Fruit fly (Drosophila melanogaster) whole organism, embryonic: Measurements from ENCODE around the gene CG9107.

Experiments used
- CG10462 ChIP-seq: fragments of 200-800 bp; sonication (Bioruptor generic); optimal IDR thresholded peaks from 2 replicates; lab custom pipeline; 2016; ENCODE audit warnings: missing biosample characterization, missing genetic modification characterization
- CG11247 ChIP-seq: fragments of 200-800 bp; sonication (Bioruptor generic); IDR thresholded peaks from 2 replicates; pipeline ENCODE4 v1.3.6; 2022; ENCODE audit warnings: missing biosample characterization, missing genetic modification characterization
- CG13123 ChIP-seq: fragments of 200-800 bp; sonication (Bioruptor generic); optimal IDR thresholded peaks from 2 replicates; lab custom pipeline; 2016; ENCODE audit warnings: missing biosample characterization, missing genetic modification characterization
- CG15073 ChIP-seq: fragments of 200-800 bp; sonication (Bioruptor generic); optimal IDR thresholded peaks from 2 replicates; lab custom pipeline; 2016; ENCODE audit warnings: missing biosample characterization, missing genetic modification characterization
- CG31224 ChIP-seq: fragments of 200-800 bp; sonication (Bioruptor generic); IDR thresholded peaks from 2 replicates; pipeline ENCODE4 v1.3.6; 2022; ENCODE audit warnings: missing biosample characterization, missing genetic modification characterization
- CG4424 ChIP-seq: fragments of 200-800 bp; sonication (Bioruptor generic); optimal IDR thresholded peaks from 3 replicates; lab custom pipeline; 2016; ENCODE audit warnings: missing biosample characterization, missing genetic modification characterization
- CG5953 ChIP-seq: fragments of 200-800 bp; sonication (Bioruptor generic); IDR thresholded peaks from 2 replicates; pipeline ENCODE4 v1.3.6; 2022; ENCODE audit warnings: missing biosample characterization, missing genetic modification characterization
- CG6254 ChIP-seq: fragments of 200-800 bp; sonication (Bioruptor generic); optimal IDR thresholded peaks from 3 replicates; lab custom pipeline; 2017; ENCODE audit warnings: mild to moderate bottlenecking, missing biosample characterization, missing genetic modification reagents, missing genetic modification characterization
- CG6689 ChIP-seq: fragments of 200-800 bp; sonication (Bioruptor generic); IDR thresholded peaks from 2 replicates; pipeline ENCODE4 v1.3.6; 2022; ENCODE audit warnings: missing biosample characterization, missing genetic modification characterization
- CG9876 ChIP-seq: fragments of 200-800 bp; sonication (Bioruptor generic); optimal IDR thresholded peaks from 2 replicates; lab custom pipeline; 2016; ENCODE audit warnings: missing biosample characterization, missing genetic modification characterization
- CTCF ChIP-seq: fragments of 200-800 bp; sonication (Bioruptor generic); optimal IDR thresholded peaks from 2 replicates; lab custom pipeline; 2017; ENCODE audit warnings: missing biosample characterization, mild to moderate bottlenecking, missing genetic modification characterization, moderate library complexity
- Dbx ChIP-seq: fragments of 200-800 bp; sonication (Bioruptor generic); IDR thresholded peaks from 3 replicates; pipeline ENCODE4 v1.3.6; 2022; ENCODE audit warnings: missing biosample characterization, missing genetic modification characterization
- Deaf1 ChIP-seq: fragments of 200-800 bp; optimal IDR thresholded peaks from 3 replicates; lab custom pipeline; 2019; ENCODE audit warnings: missing biosample characterization, mild to moderate bottlenecking, missing genetic modification characterization, moderate library complexity
- E2f1 ChIP-seq: fragments of 200-800 bp; sonication (Bioruptor generic); IDR thresholded peaks from 2 replicates; pipeline ENCODE4 v1.3.6; 2022; ENCODE audit warnings: missing biosample characterization, missing genetic modification characterization
- Ets97D ChIP-seq: fragments of 200-800 bp; sonication (Bioruptor generic); optimal IDR thresholded peaks from 3 replicates; lab custom pipeline; 2016; ENCODE audit warnings: missing biosample characterization, missing genetic modification characterization
- Fer2 ChIP-seq: fragments of 200-800 bp; sonication (Bioruptor generic); optimal IDR thresholded peaks from 2 replicates; lab custom pipeline; 2018; ENCODE audit warnings: missing biosample characterization, mild to moderate bottlenecking, missing genetic modification characterization, moderate library complexity
- Fer3 ChIP-seq: fragments of 200-800 bp; sonication (Bioruptor generic); optimal IDR thresholded peaks from 2 replicates; lab custom pipeline; 2018; ENCODE audit warnings: missing biosample characterization, mild to moderate bottlenecking, missing genetic modification characterization, moderate library complexity
- H2.0 ChIP-seq: fragments of 200-800 bp; sonication (Bioruptor generic); IDR thresholded peaks from 2 replicates; pipeline ENCODE4 v1.3.6; 2022; ENCODE audit warnings: missing biosample characterization, missing genetic modification characterization
- Kr ChIP-seq: fragments of 200-800 bp; sonication (Bioruptor generic); optimal IDR thresholded peaks from 2 replicates; lab custom pipeline; 2017; ENCODE audit warnings: missing biosample characterization, mild to moderate bottlenecking, missing genetic modification characterization
- NFAT ChIP-seq: fragments of 200-800 bp; sonication (Bioruptor generic); IDR thresholded peaks from 2 replicates; pipeline ENCODE4 v1.3.6; 2022; ENCODE audit warnings: missing biosample characterization, missing genetic modification characterization
- Opbp ChIP-seq: fragments of 200-800 bp; sonication (Bioruptor generic); IDR thresholded peaks from 3 replicates; pipeline ENCODE4 v1.3.6; 2022; ENCODE audit warnings: missing biosample characterization, missing genetic modification characterization; ENCODE audit not compliant: partially characterized antibody
- Ptx1 ChIP-seq: fragments of 200-800 bp; sonication (Bioruptor generic); IDR thresholded peaks from 2 replicates; pipeline ENCODE4 v1.3.6; 2022; ENCODE audit warnings: missing biosample characterization, missing genetic modification characterization
- Ravus ChIP-seq: fragments of 200-800 bp; sonication (Bioruptor generic); IDR thresholded peaks from 2 replicates; pipeline ENCODE4 v1.3.6; 2022; ENCODE audit warnings: missing biosample characterization, missing genetic modification characterization
- Sox102F ChIP-seq: fragments of 200-800 bp; sonication (Bioruptor generic); optimal IDR thresholded peaks from 2 replicates; lab custom pipeline; 2018; ENCODE audit warnings: missing biosample characterization, mild to moderate bottlenecking, missing genetic modification characterization, moderate library complexity
- Ssrp ChIP-seq: fragments of 200-800 bp; sonication (Bioruptor generic); optimal IDR thresholded peaks from 2 replicates; lab custom pipeline; 2018; ENCODE audit warnings: missing biosample characterization, mild to moderate bottlenecking, missing genetic modification characterization, moderate library complexity
- Taf1 ChIP-seq: fragments of 200-800 bp; sonication (Bioruptor generic); IDR thresholded peaks from 2 replicates; pipeline ENCODE4 v1.3.6; 2022; ENCODE audit warnings: missing biosample characterization, missing genetic modification characterization
- Xbp1 ChIP-seq: fragments of 200-800 bp; sonication (Bioruptor generic); optimal IDR thresholded peaks from 3 replicates; lab custom pipeline; 2016; ENCODE audit warnings: missing biosample characterization, mild to moderate bottlenecking, missing genetic modification characterization
- ab ChIP-seq: fragments of 200-800 bp; sonication (Bioruptor generic); optimal IDR thresholded peaks from 2 replicates; lab custom pipeline; 2016; ENCODE audit warnings: missing biosample characterization, missing genetic modification characterization
- ara ChIP-seq: fragments of 200-800 bp; sonication (Bioruptor generic); IDR thresholded peaks from 2 replicates; pipeline ENCODE4 v1.3.6; 2022; ENCODE audit warnings: missing biosample characterization, missing genetic modification characterization
- chif ChIP-seq, 2 experiments: fragments of 200-800 bp; sonication (Bioruptor generic); optimal IDR thresholded peaks; 3 replicates each; lab custom pipeline; 2016; ENCODE audit warnings: missing biosample characterization in 2 of 2, missing genetic modification characterization in 2 of 2
- chm ChIP-seq: fragments of 200-800 bp; sonication (Bioruptor generic); IDR thresholded peaks from 2 replicates; pipeline ENCODE4 v1.3.6; 2022; ENCODE audit warnings: missing biosample characterization, missing genetic modification characterization
- dm ChIP-seq: fragments of 200-800 bp; sonication (Bioruptor generic); optimal IDR thresholded peaks from 3 replicates; lab custom pipeline; 2016; ENCODE audit warnings: missing biosample characterization, missing genetic modification characterization
- dmrt99B ChIP-seq: fragments of 200-800 bp; sonication (Bioruptor generic); optimal IDR thresholded peaks from 2 replicates; lab custom pipeline; 2018; ENCODE audit warnings: missing biosample characterization, mild to moderate bottlenecking, missing genetic modification characterization, moderate library complexity
- gcm2 ChIP-seq: fragments of 200-800 bp; sonication (Bioruptor generic); optimal IDR thresholded peaks from 2 replicates; lab custom pipeline; 2016; ENCODE audit warnings: missing biosample characterization, missing genetic modification characterization
- grn ChIP-seq: fragments of 200-800 bp; sonication (Bioruptor generic); optimal IDR thresholded peaks from 3 replicates; lab custom pipeline; 2017; ENCODE audit warnings: missing biosample characterization, missing genetic modification characterization
- ken ChIP-seq: fragments of 200-800 bp; sonication (Bioruptor generic); IDR thresholded peaks from 3 replicates; pipeline ENCODE4 v1.3.6; 2022; ENCODE audit warnings: missing biosample characterization, missing genetic modification characterization
- kni ChIP-seq: fragments of 200-800 bp; sonication (Bioruptor generic); optimal IDR thresholded peaks from 3 replicates; lab custom pipeline; 2017; ENCODE audit warnings: mild to moderate bottlenecking, missing biosample characterization, missing genetic modification reagents, missing genetic modification characterization
- lilli ChIP-seq: fragments of 200-800 bp; sonication (Bioruptor generic); optimal IDR thresholded peaks from 3 replicates; lab custom pipeline; 2016; ENCODE audit warnings: missing biosample characterization, missing genetic modification characterization
- mld ChIP-seq: fragments of 200-800 bp; sonication (Bioruptor generic); IDR thresholded peaks from 3 replicates; pipeline ENCODE4 v1.3.6; 2022; ENCODE audit warnings: missing biosample characterization, missing genetic modification characterization; ENCODE audit not compliant: partially characterized antibody
- nerfin-2 ChIP-seq: fragments of 200-800 bp; sonication (Bioruptor generic); IDR thresholded peaks from 2 replicates; pipeline ENCODE4 v1.3.6; 2022; ENCODE audit warnings: missing biosample characterization, missing genetic modification characterization; ENCODE audit not compliant: partially characterized antibody
- pita ChIP-seq: fragments of 200-800 bp; sonication (Bioruptor generic); optimal IDR thresholded peaks from 2 replicates; lab custom pipeline; 2017; ENCODE audit warnings: missing biosample characterization, mild to moderate bottlenecking, missing genetic modification characterization
- pnt ChIP-seq: fragments of 200-800 bp; sonication (Bioruptor generic); optimal IDR thresholded peaks from 3 replicates; lab custom pipeline; 2016; ENCODE audit warnings: missing biosample characterization, missing genetic modification characterization
- prd ChIP-seq, 3 experiments: fragments of >200 bp in 2 of 3; fragments of 200-800 bp in 1 of 3; sonication (Bioruptor generic) in 1 of 3; optimal IDR thresholded peaks in 2 of 3; IDR thresholded peaks in 1 of 3; 2 replicates in 2 of 3; 3 replicates in 1 of 3; pipeline versions ENCODE4 v1.3.6 to Lab custom; 2017 to 2022; ENCODE audit warnings: missing biosample characterization in 1 of 3, missing genetic modification characterization in 1 of 3
- sc ChIP-seq, 3 experiments: fragments of >200 bp in 2 of 3; fragments of 200-800 bp in 1 of 3; sonication (Bioruptor generic) in 1 of 3; optimal IDR thresholded peaks; 2 replicates in 2 of 3; 3 replicates in 1 of 3; lab custom pipeline; 2017; ENCODE audit warnings: mild to moderate bottlenecking in 1 of 3, missing biosample characterization in 1 of 3, missing genetic modification characterization in 1 of 3, missing genetic modification reagents in 1 of 3
- sd ChIP-seq: fragments of 200-800 bp; sonication (Bioruptor generic); optimal IDR thresholded peaks from 3 replicates; lab custom pipeline; 2018; ENCODE audit warnings: missing biosample characterization, mild to moderate bottlenecking, missing genetic modification characterization, moderate library complexity
- sna ChIP-seq: fragments of 200-800 bp; sonication (Bioruptor generic); IDR thresholded peaks from 2 replicates; pipeline ENCODE4 v1.3.6; 2022; ENCODE audit warnings: missing biosample characterization, missing genetic modification characterization; ENCODE audit not compliant: partially characterized antibody
- tll ChIP-seq, 2 experiments: fragments of 200-800 bp in 1 of 2; fragments of >200 bp in 1 of 2; sonication (Bioruptor generic) in 1 of 2; optimal IDR thresholded peaks; 2 replicates each; lab custom pipeline; 2017 to 2019; ENCODE audit warnings: missing biosample characterization in 2 of 2, missing genetic modification characterization in 2 of 2, mild to moderate bottlenecking in 1 of 2, moderate library complexity in 1 of 2
- tna ChIP-seq: fragments of 200-800 bp; sonication (Bioruptor generic); IDR thresholded peaks from 2 replicates; pipeline ENCODE4 v1.3.6; 2022; ENCODE audit warnings: missing biosample characterization, missing genetic modification characterization; ENCODE audit not compliant: partially characterized antibody
- wek ChIP-seq: fragments of 200-800 bp; sonication (Bioruptor generic); optimal IDR thresholded peaks from 3 replicates; lab custom pipeline; 2018; ENCODE audit warnings: missing biosample characterization, mild to moderate bottlenecking, missing genetic modification characterization, moderate library complexity
- z ChIP-seq: fragments of 200-800 bp; sonication (Bioruptor generic); IDR thresholded peaks from 3 replicates; pipeline ENCODE4 v1.3.6; 2022; ENCODE audit warnings: missing biosample characterization, missing genetic modification characterization

Gene CG9107

DNA sequence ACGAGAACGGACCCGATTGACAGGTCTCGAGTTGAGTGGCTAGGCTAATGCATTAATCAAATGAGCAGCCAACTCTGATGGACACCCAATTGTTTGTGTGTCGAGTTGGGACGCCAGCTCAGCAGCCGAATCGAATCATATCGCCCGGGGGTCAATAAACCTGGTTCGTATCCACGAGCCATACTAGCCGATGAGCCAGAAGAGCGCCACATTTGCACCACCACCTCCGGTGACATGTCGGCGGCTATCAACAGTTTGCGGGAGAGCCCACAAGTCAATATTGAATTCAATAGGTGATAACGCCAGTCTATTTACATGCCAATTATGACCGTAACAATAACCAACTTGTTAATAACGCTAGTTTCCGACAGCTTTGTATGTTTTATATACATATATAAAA is 50.2 kb downstream of the CG9107 start (continued):
- no peak for TF ChIP-seq tna (GFP tag; lab: Robert Waterston, UW)
- TF ChIP-seq CG9876 (GFP tag; lab: Kevin White, UChicago): no peak
- no peak for TF ChIP-seq prd (optimal IDR thresholded peaks at IDR 0.05; lab: Kevin White, UChicago)
- no peak for TF ChIP-seq prd (GFP tag; IDR thresholded peaks at IDR 0.05; lab: Robert Waterston, UW)
- no peak for TF ChIP-seq Ptx1
- peak; percentile 42 for TF ChIP-seq CG6254
- peak; percentile 75 for TF ChIP-seq z (GFP tag; lab: Robert Waterston, UW)
- peak; percentile 40 for TF ChIP-seq Sox102F (GFP tag; lab: Kevin White, UChicago)
- TF ChIP-seq CG11247 (GFP tag; lab: Robert Waterston, UW): no peak
- TF ChIP-seq Kr (GFP tag; lab: Kevin White, UChicago): no peak
- no peak for TF ChIP-seq tll (GFP tag; optimal IDR thresholded peaks at IDR 0.05; lab: Kevin White, UChicago)
- TF ChIP-seq chm (GFP tag; lab: Robert Waterston, UW): peak; percentile 62
- peak; percentile 78 for TF ChIP-seq wek (GFP tag; lab: Kevin White, UChicago)
- no peak for TF ChIP-seq pnt (GFP tag; lab: Kevin White, UChicago)
- no peak for TF ChIP-seq ab (GFP tag; lab: Kevin White, UChicago)
- TF ChIP-seq Ssrp (tag; lab: Kevin White, UChicago): no peak
- peak; percentile 58 for TF ChIP-seq CG13123 (GFP tag; lab: Kevin White, UChicago)
- TF ChIP-seq ken (GFP tag; lab: Robert Waterston, UW): no peak
- TF ChIP-seq CG4424 (GFP tag; lab: Kevin White, UChicago): peak; percentile 12
- peak; percentile 39; the same call in 1 of the 2 replicates for TF ChIP-seq ara
- 0 out of 2 replicates have a peak, but pooled peaks have one; percentile 15 for TF ChIP-seq CG5953 (GFP tag; lab: Robert Waterston, UW)
- no peak for TF ChIP-seq chif (GFP tag; optimal IDR thresholded peaks at IDR 0.05; lab: Kevin White, UChicago)
- TF ChIP-seq dm: no peak
- TF ChIP-seq NFAT (GFP tag; lab: Robert Waterston, UW): peak; percentile 46; the same call in 1 of the 2 replicates
- peak; percentile 82 for TF ChIP-seq kni (GFP tag; lab: Kevin White, UChicago)
- TF ChIP-seq CG10462 (GFP tag; lab: Kevin White, UChicago): no peak
- no peak for TF ChIP-seq nerfin-2
- no peak for TF ChIP-seq CG31224 (GFP tag; lab: Robert Waterston, UW)
- no peak for TF ChIP-seq sna (GFP tag; lab: Robert Waterston, UW)
- no peak for TF ChIP-seq Opbp (GFP tag; lab: Robert Waterston, UW)
- no peak for TF ChIP-seq E2f1 (GFP tag; lab: Robert Waterston, UW)
- TF ChIP-seq Deaf1 (tag; lab: Kevin White, UChicago): peak; percentile 91
- TF ChIP-seq Dbx (GFP tag; lab: Robert Waterston, UW): peak; percentile 49; the same call in 1 of the 3 replicates
- TF ChIP-seq sd (tag; lab: Kevin White, UChicago): peak; percentile 42
- TF ChIP-seq dmrt99B: peak; percentile 48
- no peak for TF ChIP-seq CG15073 (GFP tag; lab: Kevin White, UChicago)
- TF ChIP-seq grn (GFP tag; lab: Kevin White, UChicago): no peak
- TF ChIP-seq pita (GFP tag; lab: Kevin White, UChicago): no peak
- TF ChIP-seq lilli (GFP tag; lab: Kevin White, UChicago): no peak
- TF ChIP-seq Fer3 (tag; lab: Kevin White, UChicago): peak; percentile 63
- TF ChIP-seq Xbp1: no peak
- no peak for TF ChIP-seq mld (GFP tag; lab: Robert Waterston, UW)
- peak; percentile 33; the same call in 1 of the 2 replicates for TF ChIP-seq CG6689 (GFP tag; lab: Robert Waterston, UW)
- no peak for TF ChIP-seq gcm2
- TF ChIP-seq Ets97D (GFP tag; lab: Kevin White, UChicago): no peak
- peak; percentile 47 for TF ChIP-seq Fer2 (tag; lab: Kevin White, UChicago)
- no peak for TF ChIP-seq Ravus (GFP tag; lab: Robert Waterston, UW)
- TF ChIP-seq CTCF: no peak
- TF ChIP-seq H2.0 (GFP tag; lab: Robert Waterston, UW): no peak; the same call in 1 of the 2 replicates
- no peak for TF ChIP-seq Taf1 (GFP tag; lab: Robert Waterston, UW)
- no peak for TF ChIP-seq sc (optimal IDR thresholded peaks at IDR 0.05; lab: Kevin White, UChicago)
- TF ChIP-seq sc (GFP tag; optimal IDR thresholded peaks at IDR 0.05; lab: Kevin White, UChicago): peak; percentile 55
